Worm (Caenorhabditis elegans): ENCODE results near the gene sre-45.

DNA sequence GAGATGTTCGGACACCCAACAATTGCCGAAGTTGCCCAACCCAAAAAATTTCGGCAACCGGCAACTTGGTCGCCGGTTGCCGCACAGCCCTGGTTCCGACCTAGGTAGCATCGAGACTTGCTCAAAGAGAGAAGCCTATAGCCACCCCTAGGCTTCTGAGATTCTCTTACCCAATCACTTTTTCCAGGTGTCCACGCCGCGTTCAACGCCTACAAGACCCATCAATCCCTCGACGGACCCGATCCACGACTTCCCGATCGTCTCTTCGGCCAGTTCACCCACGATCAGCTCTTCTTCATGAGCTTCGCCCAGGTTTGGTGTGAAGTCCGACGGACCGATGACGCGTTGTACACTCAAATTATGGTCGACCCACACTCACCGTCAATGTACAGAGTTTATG, 1.9 kb upstream of the sre-45 start:
- TF ChIP-seq unc-62 (GFP tag; optimal IDR thresholded peaks at IDR 0.05) (no peak), nhr-77 (tag; optimal IDR thresholded peaks at IDR 0.05) (no peak), ama-1 (optimal IDR thresholded peaks at IDR 0.05) (no peak), elt-3 (tag; optimal IDR thresholded peaks at IDR 0.05) (no peak), egl-27 (tag; optimal IDR thresholded peaks at IDR 0.05) (no peak), blmp-1 (tag; optimal IDR thresholded peaks at IDR 0.05; ENCODE audit: insufficient read depth) (no peak), lin-39 (tag; optimal IDR thresholded peaks at IDR 0.05) (no peak), ZK546.5 (tag; optimal IDR thresholded peaks at IDR 0.05) (no peak), elt-1 (tag; optimal IDR thresholded peaks at IDR 0.05) (no peak), lin-11 (tag; optimal IDR thresholded peaks at IDR 0.05) (no peak), unc-39 (tag; optimal IDR thresholded peaks at IDR 0.05) (no peak)

Measured in whole organism, L2 larva.